Worm (Caenorhabditis elegans) whole organism, L4 larva: ENCODE results near the gene spsb-1.

ENCODE experiments used
- D1046.2 ChIP-seq: fragments of 200-800 bp; sonication (Bioruptor generic); IDR thresholded peaks from 2 replicates; pipeline ENCODE4 v1.3.6; 2022; ENCODE audit warnings: missing genetic modification characterization, missing compliant biosample characterization
- F10B5.3 ChIP-seq: sonication (generic microtip); optimal IDR thresholded peaks from 2 replicates; lab custom pipeline; 2016; ENCODE audit warnings: mild to moderate bottlenecking, missing genetic modification characterization, missing compliant biosample characterization
- F44E2.7 ChIP-seq: fragments of 200-800 bp; sonication (Bioruptor generic); IDR thresholded peaks from 2 replicates; pipeline ENCODE4 v2.1.2; 2022; ENCODE audit warnings: missing genetic modification characterization, missing compliant biosample characterization
- Y105C5A.15 ChIP-seq: fragments of 200-800 bp; sonication (Bioruptor generic); IDR thresholded peaks from 2 replicates; pipeline ENCODE4 v1.3.6; 2022; ENCODE audit warnings: missing genetic modification characterization, missing compliant biosample characterization
- ZK337.2 ChIP-seq: fragments of 200-800 bp; sonication (Bioruptor generic); IDR thresholded peaks from 2 replicates; pipeline ENCODE4 v1.3.6; 2022; ENCODE audit warnings: missing genetic modification reagents, missing genetic modification characterization, missing compliant biosample characterization
- ZK546.5 ChIP-seq, 2 experiments: sonication (generic microtip); optimal IDR thresholded peaks; 2 replicates each; lab custom pipeline; 2017; ENCODE audit warnings: missing biosample characterization in 2 of 2, missing genetic modification characterization in 2 of 2
- ceh-28 ChIP-seq: fragments of 150-350 bp; optimal IDR thresholded peaks from 2 replicates; lab custom pipeline; 2014; ENCODE audit warnings: missing biosample characterization, missing genetic modification reagents, missing genetic modification characterization
- ceh-44 ChIP-seq: fragments of 200-800 bp; sonication (Bioruptor generic); IDR thresholded peaks from 2 replicates; pipeline ENCODE4 v1.3.6; 2022; ENCODE audit warnings: missing genetic modification reagents, missing genetic modification characterization, missing compliant biosample characterization
- ctbp-1 ChIP-seq: fragments of 200-800 bp; sonication (Bioruptor generic); IDR thresholded peaks from 2 replicates; pipeline ENCODE4 v1.3.6; 2022; ENCODE audit warnings: missing genetic modification reagents, missing genetic modification characterization, missing compliant biosample characterization
- daf-12 ChIP-seq: fragments of 150-350 bp; optimal IDR thresholded peaks from 2 replicates; lab custom pipeline; 2014; ENCODE audit warnings: missing biosample characterization, missing genetic modification reagents, missing genetic modification characterization
- daf-19 ChIP-seq: fragments of 200-800 bp; sonication (Bioruptor generic); conservative IDR thresholded peaks from 2 replicates; pipeline ENCODE4 v1.3.6; 2022; ENCODE audit warnings: missing genetic modification characterization, missing compliant biosample characterization
- dpl-1 ChIP-seq: fragments of 150-350 bp; optimal IDR thresholded peaks from 2 replicates; lab custom pipeline; 2014; ENCODE audit warnings: missing biosample characterization, missing genetic modification reagents, missing genetic modification characterization
- duxl-1 ChIP-seq: sonication (generic microtip); optimal IDR thresholded peaks from 2 replicates; lab custom pipeline; 2016; ENCODE audit warnings: mild to moderate bottlenecking, missing genetic modification characterization, moderate library complexity, missing compliant biosample characterization; ENCODE audit not compliant: poor library complexity
- egl-43 ChIP-seq: fragments of 200-800 bp; sonication (Bioruptor generic); IDR thresholded peaks from 2 replicates; pipeline ENCODE4 v1.3.6; 2022; ENCODE audit warnings: missing genetic modification reagents, missing genetic modification characterization, missing compliant biosample characterization
- fkh-10 ChIP-seq: fragments of 150-350 bp; optimal IDR thresholded peaks from 2 replicates; lab custom pipeline; 2014; ENCODE audit warnings: missing biosample characterization, missing genetic modification reagents, missing genetic modification characterization
- fos-1 ChIP-seq: fragments of 150-350 bp; optimal IDR thresholded peaks from 2 replicates; lab custom pipeline; 2014; ENCODE audit warnings: missing biosample characterization, missing genetic modification characterization
- gei-8 ChIP-seq: fragments of 200-800 bp; sonication (Bioruptor generic); optimal IDR thresholded peaks from 2 replicates; lab custom pipeline; 2018; ENCODE audit warnings: mild to moderate bottlenecking, missing genetic modification characterization, missing compliant biosample characterization
- hlh-30 ChIP-seq: sonication (generic microtip); optimal IDR thresholded peaks from 2 replicates; lab custom pipeline; 2017; ENCODE audit warnings: antibody characterized with exemption, mild to moderate bottlenecking, missing genetic modification characterization, missing compliant biosample characterization; ENCODE audit not compliant: insufficient read depth
- jun-1 ChIP-seq: fragments of 150-350 bp; optimal IDR thresholded peaks from 2 replicates; lab custom pipeline; 2014; ENCODE audit warnings: missing biosample characterization, missing genetic modification reagents, missing genetic modification characterization
- lim-7 ChIP-seq: fragments of 200-800 bp; sonication (Bioruptor generic); IDR thresholded peaks from 2 replicates; pipeline ENCODE4 v1.3.6; 2022; ENCODE audit warnings: missing genetic modification characterization, missing compliant biosample characterization
- lin-39 ChIP-seq: fragments of 150-350 bp; optimal IDR thresholded peaks from 2 replicates; lab custom pipeline; 2014; ENCODE audit warnings: missing biosample characterization, missing genetic modification reagents, missing genetic modification characterization
- mdt-29 ChIP-seq: fragments of 200-800 bp; sonication (Bioruptor generic); IDR thresholded peaks from 2 replicates; pipeline ENCODE4 v1.3.6; 2022; ENCODE audit warnings: missing genetic modification reagents, missing genetic modification characterization, missing compliant biosample characterization
- mep-1 ChIP-seq: fragments of 150-350 bp; sonication (generic microtip); optimal IDR thresholded peaks from 3 replicates; lab custom pipeline; 2014; ENCODE audit warnings: missing biosample characterization, missing genetic modification characterization
- nhr-11 ChIP-seq: fragments of 150-350 bp; optimal IDR thresholded peaks from 2 replicates; lab custom pipeline; 2014; ENCODE audit warnings: missing biosample characterization, missing genetic modification characterization
- nhr-111 ChIP-seq: fragments of 200-800 bp; sonication (Bioruptor generic); optimal IDR thresholded peaks from 2 replicates; lab custom pipeline; 2018; ENCODE audit warnings: mild to moderate bottlenecking, missing genetic modification characterization, missing compliant biosample characterization
- nhr-25 ChIP-seq: sonication (generic microtip); optimal IDR thresholded peaks from 2 replicates; lab custom pipeline; 2017; ENCODE audit warnings: missing genetic modification characterization, mild to moderate bottlenecking, missing compliant biosample characterization, antibody characterized with exemption, moderate library complexity, borderline replicate concordance; ENCODE audit not compliant: insufficient read depth
- nhr-28 ChIP-seq: fragments of 150-350 bp; optimal IDR thresholded peaks from 2 replicates; lab custom pipeline; 2014; ENCODE audit warnings: missing biosample characterization, missing genetic modification characterization
- nhr-42 ChIP-seq: fragments of 200-800 bp; sonication (Bioruptor generic); IDR thresholded peaks from 2 replicates; pipeline ENCODE4 v1.3.6; 2022; ENCODE audit warnings: missing genetic modification characterization, missing compliant biosample characterization
- nhr-48 ChIP-seq: sonication (generic microtip); optimal IDR thresholded peaks from 2 replicates; lab custom pipeline; 2016; ENCODE audit warnings: mild to moderate bottlenecking, missing genetic modification characterization, missing compliant biosample characterization
- php-3 ChIP-seq: fragments of 200-800 bp; sonication (Bioruptor generic); IDR thresholded peaks from 2 replicates; pipeline ENCODE4 v1.3.6; 2022; ENCODE audit warnings: missing genetic modification reagents, missing genetic modification characterization, missing compliant biosample characterization
- set-16 ChIP-seq: fragments of 200-800 bp; sonication (Bioruptor generic); IDR thresholded peaks from 2 replicates; pipeline ENCODE4 v1.3.6; 2022; ENCODE audit warnings: missing genetic modification reagents, missing genetic modification characterization, missing compliant biosample characterization
- skn-1 ChIP-seq: fragments of 150-350 bp; optimal IDR thresholded peaks from 2 replicates; lab custom pipeline; 2014; ENCODE audit warnings: missing biosample characterization, missing genetic modification characterization
- spr-1 ChIP-seq: sonication (generic microtip); optimal IDR thresholded peaks from 2 replicates; lab custom pipeline; 2016; ENCODE audit warnings: mild to moderate bottlenecking, missing genetic modification characterization, missing compliant biosample characterization
- spr-3 ChIP-seq: fragments of 200-800 bp; sonication (Bioruptor generic); optimal IDR thresholded peaks from 2 replicates; lab custom pipeline; 2018; ENCODE audit warnings: mild to moderate bottlenecking, missing genetic modification characterization, missing compliant biosample characterization
- unc-130 ChIP-seq: sonication (generic microtip); optimal IDR thresholded peaks from 2 replicates; lab custom pipeline; 2016; ENCODE audit warnings: missing genetic modification reagents, missing genetic modification characterization, missing compliant biosample characterization
- unc-39 ChIP-seq: sonication (generic microtip); optimal IDR thresholded peaks from 2 replicates; lab custom pipeline; 2017; ENCODE audit warnings: missing biosample characterization, missing genetic modification characterization
- zag-1 ChIP-seq: fragments of 150-350 bp; optimal IDR thresholded peaks from 2 replicates; lab custom pipeline; 2014; ENCODE audit warnings: missing biosample characterization, missing genetic modification characterization
- zfp-2 ChIP-seq: sonication (generic microtip); optimal IDR thresholded peaks from 2 replicates; lab custom pipeline; 2016; ENCODE audit warnings: mild to moderate bottlenecking, missing genetic modification characterization, missing compliant biosample characterization

The spsb-1 gene

ce11 chrII:15232705-15233104, 36.2 kb downstream of the spsb-1 start, which contains the start of gene Y46E12BL.2 (continued):
- TF ChIP-seq duxl-1 = peak; percentile 12
- TF ChIP-seq spr-3 (GFP tag; lab: Kevin White, UChicago) = no peak
- TF ChIP-seq zag-1 (tag; lab: Kevin White, UChicago) = no peak
- no peak for TF ChIP-seq php-3 (GFP tag; lab: Robert Waterston, UW)
- peak; percentile 71 for TF ChIP-seq mep-1 (tag; lab: Kevin White, UChicago)
- no peak for TF ChIP-seq D1046.2 (GFP tag; lab: Robert Waterston, UW)
- TF ChIP-seq nhr-11 (tag; lab: Kevin White, UChicago) = no peak
- TF ChIP-seq lim-7 (GFP tag; lab: Robert Waterston, UW) = no peak
- no peak for TF ChIP-seq ceh-28 (tag; lab: Kevin White, UChicago)
- TF ChIP-seq gei-8 (GFP tag; lab: Kevin White, UChicago) = no peak
- TF ChIP-seq, all 104 proteins: peak for 40

ce11 chrII:15233219-15233618, 36.7 kb downstream of the spsb-1 start:
- peak; percentile 49; the same call in 1 of the 2 replicates for TF ChIP-seq egl-43 (GFP tag; lab: Robert Waterston, UW)
- no peak for TF ChIP-seq ZK337.2 (GFP tag; lab: Robert Waterston, UW)
- TF ChIP-seq F10B5.3 (tag; lab: Kevin White, UChicago) = no peak
- no peak for TF ChIP-seq fos-1 (tag; lab: Kevin White, UChicago)
- TF ChIP-seq zfp-2 (tag; lab: Kevin White, UChicago) = no peak
- no peak for TF ChIP-seq unc-39 (tag; lab: Kevin White, UChicago)
- TF ChIP-seq set-16 (GFP tag; lab: Robert Waterston, UW) = peak; percentile 80
- TF ChIP-seq ceh-44 = 0 out of 2 replicates have a peak, but pooled peaks have one; percentile 25
- no peak for TF ChIP-seq ctbp-1
- TF ChIP-seq lim-7 (GFP tag; lab: Robert Waterston, UW) = no peak
- TF ChIP-seq D1046.2 (GFP tag; lab: Robert Waterston, UW) = 0 out of 2 replicates have a peak, but pooled peaks have one; percentile 30
- TF ChIP-seq lin-39 (tag; lab: Kevin White, UChicago) = no peak
- TF ChIP-seq unc-130 (GFP tag; lab: Kevin White, UChicago) = no peak
- no peak for TF ChIP-seq daf-19 (GFP tag; lab: Robert Waterston, UW)
- no peak for TF ChIP-seq skn-1 (tag; lab: Kevin White, UChicago)
- no peak for TF ChIP-seq nhr-111 (GFP tag; lab: Kevin White, UChicago)
- no peak for TF ChIP-seq jun-1 (tag; lab: Kevin White, UChicago)
- TF ChIP-seq hlh-30 (tag; lab: Kevin White, UChicago) = no peak
- TF ChIP-seq mdt-29 (GFP tag; lab: Robert Waterston, UW) = no peak

- TF ChIP-seq nhr-111 (GFP tag; lab: Kevin White, UChicago) = no peak
- TF ChIP-seq daf-12 (tag; lab: Kevin White, UChicago) = no peak
- TF ChIP-seq set-16 (GFP tag; lab: Robert Waterston, UW) = peak; percentile 69; the same call in 1 of the 2 replicates
Measured at ce11 chrII:15235597-15235996, 39.1 kb downstream of the spsb-1 start.

- no peak for TF ChIP-seq F44E2.7 (GFP tag; lab: Robert Waterston, UW)
- TF ChIP-seq set-16 (GFP tag; lab: Robert Waterston, UW) = 0 out of 2 replicates have a peak, but pooled peaks have one; percentile 35
- 0 out of 2 replicates have a peak, but pooled peaks have one; percentile 52 for TF ChIP-seq nhr-42
- no peak for TF ChIP-seq Y105C5A.15 (GFP tag; lab: Robert Waterston, UW)
Measured at ce11 chrII:15237160-15237559, 40.6 kb downstream of the spsb-1 start.

ce11 chrII:15239681-15240080, 43.1 kb downstream of the spsb-1 start:
- no peak for TF ChIP-seq nhr-28 (tag; lab: Kevin White, UChicago)
- no peak for TF ChIP-seq ZK546.5 (tag; optimal IDR thresholded peaks at IDR 0.05; lab: Kevin White, UChicago)
- no peak for TF ChIP-seq dpl-1 (GFP tag; lab: Kevin White, UChicago)
- TF ChIP-seq set-16 (GFP tag; lab: Robert Waterston, UW) = peak; percentile 81
- no peak for TF ChIP-seq nhr-48 (tag; lab: Kevin White, UChicago)
- no peak for TF ChIP-seq fkh-10
- no peak for TF ChIP-seq gei-8 (GFP tag; lab: Kevin White, UChicago)
- TF ChIP-seq nhr-25 (tag; lab: Kevin White, UChicago) = no peak
- no peak for TF ChIP-seq spr-1
